Worm (Caenorhabditis elegans): Measurements from ENCODE around the gene F31E8.5.

Gene F31E8.5

DNA sequence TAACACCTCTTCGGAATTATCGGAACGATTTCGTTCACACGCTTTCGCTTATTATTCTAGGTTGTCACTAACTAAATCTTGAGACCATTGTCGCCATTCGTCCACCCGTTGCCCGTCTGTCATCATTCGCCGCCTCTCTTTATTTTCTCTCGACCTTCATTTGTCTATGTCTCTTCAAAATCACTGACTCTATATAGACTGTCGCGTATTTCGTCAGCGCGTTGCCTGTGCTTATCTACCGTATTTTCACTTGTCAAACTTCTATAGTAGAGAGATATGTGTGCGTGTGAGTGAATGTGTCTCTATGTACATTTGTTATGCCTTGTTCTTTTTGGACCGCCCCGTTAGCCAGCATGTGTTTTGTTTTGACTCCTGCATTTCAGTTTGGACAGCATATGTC is 22.0 kb upstream of the F31E8.5 start (continued):
- TF ChIP-seq F10E7.11 (tag; optimal IDR thresholded peaks at IDR 0.05), result no peak

- TF ChIP-seq atf-7 (tag; optimal IDR thresholded peaks at IDR 0.05), result no peak
- no peak for TF ChIP-seq sdz-38 (tag; optimal IDR thresholded peaks at IDR 0.05)
- TF ChIP-seq T07F8.4 (tag; optimal IDR thresholded peaks at IDR 0.05), result no peak
- TF ChIP-seq D2030.7 (GFP tag; IDR thresholded peaks at IDR 0.05), result no peak
- no peak for TF ChIP-seq madf-8 (GFP tag; conservative IDR thresholded peaks at IDR 0.05)
- 0 out of 2 replicates have a peak, but pooled peaks have one; percentile 20 for TF ChIP-seq pbrm-1 (GFP tag; IDR thresholded peaks at IDR 0.05)
- 0 out of 2 replicates have a peak, but pooled peaks have one; percentile 76 for TF ChIP-seq F37B4.10 (GFP tag; IDR thresholded peaks at IDR 0.05)
- no peak for TF ChIP-seq F52B5.7 (tag; optimal IDR thresholded peaks at IDR 0.05)
- TF ChIP-seq hmg-20 (GFP tag; IDR thresholded peaks at IDR 0.05), result no peak
- TF ChIP-seq Y53G8AR.9 (GFP tag; conservative IDR thresholded peaks at IDR 0.05), result no peak
- TF ChIP-seq ceh-27 (GFP tag; optimal IDR thresholded peaks at IDR 0.05), result peak; percentile 40
- TF ChIP-seq zfh-2 (GFP tag; conservative IDR thresholded peaks at IDR 0.05), result peak; percentile 84
Measured at ce11 chrII:6828073-6828900, 21.2 kb upstream of the F31E8.5 start.

- TF ChIP-seq dox-1 (GFP tag; IDR thresholded peaks at IDR 0.05), result peak; percentile 37; the same call in 1 of the 2 replicates
- peak; percentile 32; the same call in 1 of the 2 replicates for TF ChIP-seq egrh-3 (GFP tag; IDR thresholded peaks at IDR 0.05)
- no peak for TF ChIP-seq egl-44 (GFP tag; IDR thresholded peaks at IDR 0.05)
- no peak for TF ChIP-seq snpc-4 (GFP tag; optimal IDR thresholded peaks at IDR 0.05)
- TF ChIP-seq snpc-4 (tag; optimal IDR thresholded peaks at IDR 0.05), result peak in 1 of 4 experiments; percentile 41
- peak; percentile 61 for TF ChIP-seq zfh-2 (GFP tag; conservative IDR thresholded peaks at IDR 0.05)
- TF ChIP-seq hmg-1.2 (GFP tag; IDR thresholded peaks at IDR 0.05), result peak; percentile 74
- peak; percentile 75 for TF ChIP-seq somi-1 (GFP tag; optimal IDR thresholded peaks at IDR 0.05)
- peak; percentile 21 for TF ChIP-seq K12H6.12 (tag; optimal IDR thresholded peaks at IDR 0.05)
- no peak for TF ChIP-seq ccch-3 (GFP tag; optimal IDR thresholded peaks at IDR 0.05)
- TF ChIP-seq hlh-26 (GFP tag; conservative IDR thresholded peaks at IDR 0.05), result no peak
- no peak for TF ChIP-seq cebp-1 (GFP tag; IDR thresholded peaks at IDR 0.05)
- peak; percentile 27 for TF ChIP-seq cebp-1 (tag; optimal IDR thresholded peaks at IDR 0.05)
- TF ChIP-seq aptf-2 (GFP tag; conservative IDR thresholded peaks at IDR 0.05), result no peak
- no peak for TF ChIP-seq attf-5 (GFP tag; optimal IDR thresholded peaks at IDR 0.05)
- no peak for TF ChIP-seq nhr-179 (tag; optimal IDR thresholded peaks at IDR 0.05)
- TF ChIP-seq ceh-58 (GFP tag; IDR thresholded peaks at IDR 0.05), result no peak
Measured at ce11 chrII:6827388-6827787, 20.3 kb upstream of the F31E8.5 start.

ce11 chrII:6826726-6827125 is 19.7 kb upstream of the F31E8.5 start:
- TF ChIP-seq rec-8 (tag; optimal IDR thresholded peaks at IDR 0.05), result no peak
- TF ChIP-seq gei-17 (GFP tag; optimal IDR thresholded peaks at IDR 0.05), result no peak
- no peak for TF ChIP-seq madf-3 (GFP tag; IDR thresholded peaks at IDR 0.05)
- TF ChIP-seq F37B4.10 (GFP tag; IDR thresholded peaks at IDR 0.05), result no peak
- TF ChIP-seq hrde-1 (tag; optimal IDR thresholded peaks at IDR 0.05; ENCODE audit: borderline replicate concordance), result no peak
- no peak for TF ChIP-seq ceh-40 (GFP tag; IDR thresholded peaks at IDR 0.05)
- no peak for TF ChIP-seq nhr-90 (tag; optimal IDR thresholded peaks at IDR 0.05)
- no peak for TF ChIP-seq ama-1 (optimal IDR thresholded peaks at IDR 0.05)
- TF ChIP-seq ama-1 (GFP tag; optimal IDR thresholded peaks at IDR 0.05), result no peak
- TF ChIP-seq F55B11.4 (tag; optimal IDR thresholded peaks at IDR 0.05; ENCODE audit: borderline replicate concordance, insufficient read depth), result no peak
- TF ChIP-seq tlf-1 (GFP tag; optimal IDR thresholded peaks at IDR 0.05), result no peak
- TF ChIP-seq F22D6.2 (tag; optimal IDR thresholded peaks at IDR 0.05), result no peak
- TF ChIP-seq nfyb-1 (GFP tag; IDR thresholded peaks at IDR 0.05), result 0 out of 2 replicates have a peak, but pooled peaks have one; percentile 48
- TF ChIP-seq ztf-28 (GFP tag; IDR thresholded peaks at IDR 0.05), result no peak
- no peak for TF ChIP-seq egl-44 (GFP tag; IDR thresholded peaks at IDR 0.05)
- no peak for TF ChIP-seq bed-2 (GFP tag; IDR thresholded peaks at IDR 0.05)
- no peak for TF ChIP-seq cebp-1 (GFP tag; IDR thresholded peaks at IDR 0.05)
- TF ChIP-seq cebp-1 (tag; optimal IDR thresholded peaks at IDR 0.05), result peak; percentile 46
- no peak for TF ChIP-seq lin-26 (GFP tag; IDR thresholded peaks at IDR 0.05)
